Worm (Caenorhabditis elegans): ENCODE results near the gene C18B10.6.

- no peak for TF ChIP-seq T22C8.4 (GFP tag; IDR thresholded peaks at IDR 0.05)
- no peak for TF ChIP-seq ref-1 (GFP tag; conservative IDR thresholded peaks at IDR 0.05)
These were observed 41.0 kb downstream of the C18B10.6 start, which contains the start of gene try-13 for ce11 chrV:7439807-7440206.

Measured in whole organism, midembryonic.